Worm (Caenorhabditis elegans) whole organism, L4/young adult: ENCODE measurements around the gene ZK1058.9.

ENCODE experiments used
- W03F9.2 ChIP-seq: fragments of 150-350 bp; optimal IDR thresholded peaks from 2 replicates; lab custom pipeline; 2014; ENCODE audit warnings: missing biosample characterization, missing genetic modification characterization
- dao-5 ChIP-seq: sonication (generic microtip); optimal IDR thresholded peaks from 2 replicates; lab custom pipeline; 2016; ENCODE audit warnings: missing genotype, missing genetic modification characterization, moderate library complexity, missing compliant biosample characterization
- him-1 ChIP-seq: sonication (generic microtip); optimal IDR thresholded peaks from 2 replicates; lab custom pipeline; 2016; ENCODE audit warnings: missing genotype, missing genetic modification reagents, missing genetic modification characterization, missing compliant biosample characterization

ZK1058.9 gene

DNA sequence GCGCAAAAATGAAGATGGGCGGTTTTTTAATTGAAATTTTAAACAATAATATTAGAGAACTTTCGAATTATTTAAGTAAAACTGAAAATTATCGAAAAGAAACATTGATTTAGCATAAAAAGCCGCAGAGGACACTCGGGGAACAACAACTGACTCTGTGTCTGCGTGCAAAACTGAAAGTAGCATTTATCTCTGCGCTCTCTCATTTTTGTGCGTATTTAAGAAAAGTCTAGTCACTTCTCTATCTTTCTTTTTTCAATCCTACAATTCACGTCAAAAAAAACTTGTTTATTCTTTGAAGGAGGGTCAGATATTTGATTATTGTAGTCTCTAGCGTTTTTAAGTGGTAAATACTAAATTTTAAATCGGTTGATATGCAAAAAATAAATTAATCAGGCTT, 17.8 kb downstream of the ZK1058.9 start:
- TF ChIP-seq him-1 (tag; lab: Kevin White, UChicago) (no peak), W03F9.2 (tag; lab: Kevin White, UChicago) (peak; percentile 25), dao-5 (no peak)

ce11 chrIII:3907587-3907986, 18.4 kb downstream of the ZK1058.9 start, which contains the start of gene mmcm-1:
Gene mmcm-1, minus strand, starts transcription at chrIII:3907687.
- TF ChIP-seq dao-5 (no peak), him-1 (tag; lab: Kevin White, UChicago) (no peak), W03F9.2 (tag; lab: Kevin White, UChicago) (no peak)

- TF ChIP-seq dao-5 (no peak), him-1 (tag; lab: Kevin White, UChicago) (no peak)
Measured at ce11 chrIII:3906481-3906880, 19.5 kb downstream of the ZK1058.9 start.

DNA sequence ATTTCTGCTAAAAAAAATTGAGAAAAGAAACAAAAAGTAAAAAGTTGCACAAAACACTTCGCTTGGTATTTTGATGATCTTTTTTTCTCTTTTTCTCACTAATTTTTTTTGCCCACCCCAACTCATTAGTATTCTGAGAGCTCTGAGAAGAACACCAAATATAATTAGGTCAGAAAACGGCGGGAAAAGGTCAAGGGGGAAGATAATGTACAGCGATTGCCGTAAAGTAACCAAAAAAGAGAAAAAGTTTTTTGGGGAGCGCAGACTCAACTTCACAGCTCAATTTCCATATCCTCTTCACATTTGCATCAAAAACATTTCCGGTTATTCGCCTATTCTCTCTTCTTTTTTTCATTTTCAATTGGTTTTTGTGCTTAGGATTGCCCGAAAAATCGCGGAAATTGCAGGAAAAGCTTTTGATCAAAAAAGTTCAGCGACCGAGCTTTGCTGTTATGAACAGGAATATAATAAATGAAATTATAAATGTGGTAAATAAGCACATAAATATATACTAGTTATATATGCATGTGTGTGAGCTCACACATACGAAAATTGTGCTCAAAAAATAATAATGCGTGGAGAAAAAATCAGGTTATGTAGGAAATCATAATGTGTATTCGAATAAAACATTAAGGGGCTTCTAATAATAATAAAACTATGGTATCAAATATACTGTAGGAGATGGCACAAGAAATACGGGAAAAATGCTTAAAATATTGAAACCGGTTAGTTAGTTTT, 23.3 kb downstream of the ZK1058.9 start:
- TF ChIP-seq him-1 (tag; lab: Kevin White, UChicago), result no peak
- no peak for TF ChIP-seq dao-5
- TF ChIP-seq W03F9.2 (tag; lab: Kevin White, UChicago), result no peak

DNA sequence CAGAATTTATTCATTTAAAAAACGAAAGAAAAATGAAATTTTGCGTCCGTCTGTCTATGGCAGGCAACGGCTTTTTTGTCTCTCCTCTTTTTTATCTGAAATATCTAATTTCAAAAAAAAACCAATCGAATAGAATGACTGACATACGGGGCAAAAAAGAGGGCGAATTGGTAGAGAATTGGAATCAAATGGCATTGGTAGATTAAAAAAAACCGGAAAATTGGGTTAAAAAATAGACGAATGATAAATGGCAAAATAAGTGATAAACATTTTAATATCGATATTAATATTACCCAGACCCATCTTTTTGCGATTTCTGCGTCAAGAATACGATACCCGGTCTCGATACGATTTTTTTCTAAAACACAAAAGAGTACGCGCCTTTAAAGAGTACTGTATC, 24.5 kb downstream of the ZK1058.9 start, which contains the start of gene tir-1:
tir-1 (minus strand) TSS at position 101 of the 400 bp plus-strand sequence.
- no peak for TF ChIP-seq dao-5

- TF ChIP-seq dao-5 (no peak), him-1 (tag; lab: Kevin White, UChicago) (peak; percentile 37), W03F9.2 (tag; lab: Kevin White, UChicago) (no peak)
Measured at ce11 chrIII:3898850-3899249, 27.2 kb downstream of the ZK1058.9 start.

ce11 chrIII:3898354-3898753, 27.7 kb downstream of the ZK1058.9 start:
- TF ChIP-seq dao-5 (no peak), him-1 (tag; lab: Kevin White, UChicago) (no peak), W03F9.2 (tag; lab: Kevin White, UChicago) (no peak)

ce11 chrIII:3893992-3894391, 32.0 kb downstream of the ZK1058.9 start:
- TF ChIP-seq W03F9.2 (tag; lab: Kevin White, UChicago) (no peak), dao-5 (no peak), him-1 (tag; lab: Kevin White, UChicago) (no peak)

DNA sequence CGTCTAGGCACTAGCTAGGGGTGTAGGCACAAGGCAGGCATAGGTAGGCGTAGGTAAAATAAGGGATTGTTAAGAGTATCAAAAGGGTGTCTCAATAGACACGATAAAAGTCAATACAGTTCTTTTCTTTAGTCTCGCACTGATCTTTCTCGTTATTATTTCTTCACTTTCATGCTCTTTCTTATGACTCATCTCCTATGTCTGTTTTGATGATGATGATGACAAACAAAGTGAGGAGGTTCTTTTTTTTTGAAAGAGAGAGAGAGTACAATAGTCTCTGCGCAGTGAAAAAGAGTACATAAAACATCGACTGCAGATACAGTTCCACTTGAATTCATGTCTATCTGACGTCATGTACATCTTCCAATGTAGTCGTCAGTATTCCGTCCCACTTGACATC, 36.1 kb downstream of the ZK1058.9 start:
- TF ChIP-seq him-1 (tag; lab: Kevin White, UChicago) (no peak), W03F9.2 (tag; lab: Kevin White, UChicago) (no peak), dao-5 (no peak)

DNA sequence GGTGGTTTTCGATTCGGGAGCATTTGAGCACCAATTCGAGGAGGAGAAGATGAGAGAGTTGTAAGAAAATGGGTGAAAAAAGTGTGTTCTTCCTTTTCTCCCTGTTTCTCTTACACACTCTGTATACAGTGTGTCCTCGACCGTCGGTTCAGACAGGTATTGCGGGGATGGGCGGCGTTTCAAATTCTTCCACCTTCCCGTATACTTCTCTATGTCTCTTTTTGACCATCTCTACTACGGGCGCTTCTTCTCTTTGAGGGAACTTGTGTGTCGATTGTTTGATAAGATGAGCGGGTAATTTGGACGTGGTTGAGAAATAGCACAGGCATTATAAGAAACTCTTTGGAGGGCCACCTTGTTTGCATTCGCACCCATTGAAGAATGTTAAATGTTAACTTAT, 38.4 kb downstream of the ZK1058.9 start:
- TF ChIP-seq him-1 (tag; lab: Kevin White, UChicago) (no peak), dao-5 (no peak), W03F9.2 (tag; lab: Kevin White, UChicago) (no peak)

ce11 chrIII:3883146-3883545, 42.9 kb downstream of the ZK1058.9 start:
- TF ChIP-seq him-1 (tag; lab: Kevin White, UChicago) (no peak), W03F9.2 (tag; lab: Kevin White, UChicago) (no peak), dao-5 (no peak)

- TF ChIP-seq him-1 (tag; lab: Kevin White, UChicago) (no peak), dao-5 (no peak), W03F9.2 (tag; lab: Kevin White, UChicago) (no peak)
Measured at ce11 chrIII:3878986-3879756, 46.8 kb downstream of the ZK1058.9 start.

- TF ChIP-seq dao-5 (no peak), him-1 (tag; lab: Kevin White, UChicago) (no peak), W03F9.2 (tag; lab: Kevin White, UChicago) (no peak)
Measured at ce11 chrIII:3876197-3876897, 49.7 kb downstream of the ZK1058.9 start.

DNA sequence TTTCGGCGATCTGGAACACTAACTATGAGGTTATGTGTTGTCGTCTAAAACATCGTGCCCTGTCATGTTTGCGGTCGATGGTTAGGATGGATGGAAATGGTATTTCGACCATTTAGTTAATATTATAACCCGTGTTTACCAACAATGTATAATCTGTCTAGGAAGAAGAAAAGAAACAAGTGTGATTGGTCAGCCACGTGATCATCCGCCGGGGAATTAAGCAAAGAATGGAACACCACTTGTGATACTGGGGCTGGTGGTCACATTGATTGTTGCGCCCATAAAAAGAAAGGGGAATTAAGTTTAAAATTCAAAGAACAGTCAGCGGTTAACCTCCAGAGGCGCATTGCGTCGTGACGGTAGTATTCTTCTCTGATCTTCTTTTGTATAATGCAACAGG, 50.4 kb downstream of the ZK1058.9 start:
- no peak for TF ChIP-seq him-1 (tag; lab: Kevin White, UChicago)
- TF ChIP-seq W03F9.2 (tag; lab: Kevin White, UChicago), result no peak
- no peak for TF ChIP-seq dao-5
